Fruit fly (Drosophila melanogaster) whole organism, embryonic: Measurements from ENCODE around the gene Zaf1.

Experiments used
- Abd-B ChIP-seq: fragments of 200-800 bp; sonication (Bioruptor generic); optimal IDR thresholded peaks from 2 replicates; lab custom pipeline; 2018; ENCODE audit warnings: missing biosample characterization, mild to moderate bottlenecking, missing genetic modification characterization, moderate library complexity
- B-H1 ChIP-seq: fragments of 200-800 bp; sonication (Bioruptor generic); IDR thresholded peaks from 3 replicates; pipeline ENCODE4 v1.3.6; 2022; ENCODE audit warnings: missing biosample characterization, missing genetic modification characterization
- Bteb2 ChIP-seq: fragments of 200-800 bp; sonication (Bioruptor generic); optimal IDR thresholded peaks from 2 replicates; lab custom pipeline; 2016; ENCODE audit warnings: missing biosample characterization, missing genetic modification characterization
- CG10209 ChIP-seq: fragments of 200-800 bp; sonication (Bioruptor generic); optimal IDR thresholded peaks from 3 replicates; lab custom pipeline; 2017; ENCODE audit warnings: missing biosample characterization, mild to moderate bottlenecking, missing genetic modification characterization, missing genetic modification reagents
- CG10267 ChIP-seq: fragments of 200-800 bp; sonication (Bioruptor generic); optimal IDR thresholded peaks from 2 replicates; lab custom pipeline; 2018; ENCODE audit warnings: missing biosample characterization, mild to moderate bottlenecking, missing genetic modification characterization, moderate library complexity
- CG12104 ChIP-seq: fragments of 200-800 bp; sonication (Bioruptor generic); optimal IDR thresholded peaks from 3 replicates; lab custom pipeline; 2016; ENCODE audit warnings: missing biosample characterization, missing genetic modification characterization
- CG13424 ChIP-seq: fragments of 200-800 bp; sonication (Bioruptor generic); optimal IDR thresholded peaks from 2 replicates; lab custom pipeline; 2019; ENCODE audit warnings: missing biosample characterization, mild to moderate bottlenecking, missing genetic modification characterization, moderate library complexity
- CG15269 ChIP-seq: fragments of 200-800 bp; sonication (Bioruptor generic); optimal IDR thresholded peaks from 2 replicates; lab custom pipeline; 2018; ENCODE audit warnings: missing biosample characterization, mild to moderate bottlenecking, missing genetic modification characterization, moderate library complexity
- CG15514 ChIP-seq: fragments of 200-800 bp; sonication (Bioruptor generic); optimal IDR thresholded peaks from 3 replicates; lab custom pipeline; 2017; ENCODE audit warnings: missing biosample characterization, missing genetic modification characterization, mild to moderate bottlenecking, moderate library complexity, missing genetic modification reagents
- CG1602 ChIP-seq: fragments of 200-800 bp; sonication (Bioruptor generic); optimal IDR thresholded peaks from 3 replicates; lab custom pipeline; 2016; ENCODE audit warnings: missing biosample characterization, missing genetic modification characterization
- CG2120 ChIP-seq: fragments of 200-800 bp; sonication (Bioruptor generic); optimal IDR thresholded peaks from 3 replicates; lab custom pipeline; 2016; ENCODE audit warnings: missing biosample characterization, missing genetic modification characterization
- CG2712 ChIP-seq: fragments of 200-800 bp; optimal IDR thresholded peaks from 3 replicates; lab custom pipeline; 2019; ENCODE audit warnings: missing biosample characterization, mild to moderate bottlenecking, missing genetic modification characterization, moderate library complexity
- CG3847 ChIP-seq: fragments of 200-800 bp; sonication (Bioruptor generic); IDR thresholded peaks from 2 replicates; pipeline ENCODE4 v1.3.6; 2022; ENCODE audit warnings: missing biosample characterization, missing genetic modification characterization
- CG6254 ChIP-seq: fragments of 200-800 bp; sonication (Bioruptor generic); optimal IDR thresholded peaks from 3 replicates; lab custom pipeline; 2017; ENCODE audit warnings: mild to moderate bottlenecking, missing biosample characterization, missing genetic modification reagents, missing genetic modification characterization
- CG7786 ChIP-seq: fragments of 200-800 bp; sonication (Bioruptor generic); optimal IDR thresholded peaks from 2 replicates; lab custom pipeline; 2016; ENCODE audit warnings: missing biosample characterization, missing genetic modification characterization
- CG8388 ChIP-seq: fragments of 200-800 bp; sonication (Bioruptor generic); optimal IDR thresholded peaks from 2 replicates; lab custom pipeline; 2019; ENCODE audit warnings: missing biosample characterization, mild to moderate bottlenecking, missing genetic modification characterization, moderate library complexity
- CG8765 ChIP-seq: fragments of 200-800 bp; sonication (Bioruptor generic); IDR thresholded peaks from 2 replicates; pipeline ENCODE4 v1.3.6; 2022; ENCODE audit warnings: missing biosample characterization, missing genetic modification characterization
- CG9609 ChIP-seq: fragments of 200-800 bp; sonication (Bioruptor generic); optimal IDR thresholded peaks from 3 replicates; lab custom pipeline; 2016; ENCODE audit warnings: missing biosample characterization, missing genetic modification characterization
- CG9797 ChIP-seq: fragments of 200-800 bp; sonication (Bioruptor generic); optimal IDR thresholded peaks from 3 replicates; lab custom pipeline; 2018; ENCODE audit warnings: missing biosample characterization, mild to moderate bottlenecking, missing genetic modification characterization
- Camta ChIP-seq: fragments of 200-800 bp; sonication (Bioruptor generic); optimal IDR thresholded peaks from 2 replicates; lab custom pipeline; 2016; ENCODE audit warnings: missing biosample characterization, missing genetic modification characterization
- CoRest ChIP-seq: fragments of 200-800 bp; sonication (Bioruptor generic); optimal IDR thresholded peaks from 3 replicates; lab custom pipeline; 2018; ENCODE audit warnings: missing biosample characterization, mild to moderate bottlenecking, missing genetic modification characterization, moderate library complexity
- E2f1 ChIP-seq: fragments of 200-800 bp; sonication (Bioruptor generic); IDR thresholded peaks from 2 replicates; pipeline ENCODE4 v1.3.6; 2022; ENCODE audit warnings: missing biosample characterization, missing genetic modification characterization
- H2.0 ChIP-seq: fragments of 200-800 bp; sonication (Bioruptor generic); IDR thresholded peaks from 2 replicates; pipeline ENCODE4 v1.3.6; 2022; ENCODE audit warnings: missing biosample characterization, missing genetic modification characterization
- Hr3 ChIP-seq: fragments of 200-800 bp; sonication (Bioruptor generic); optimal IDR thresholded peaks from 3 replicates; lab custom pipeline; 2016; ENCODE audit warnings: missing biosample characterization, missing genetic modification characterization
- Hsf ChIP-seq: fragments of 200-800 bp; sonication (Bioruptor generic); optimal IDR thresholded peaks from 3 replicates; lab custom pipeline; 2016; ENCODE audit warnings: missing biosample characterization, missing genetic modification characterization
- MBD-R2 ChIP-seq: fragments of 200-800 bp; sonication (Bioruptor generic); IDR thresholded peaks from 2 replicates; pipeline ENCODE4 v1.3.6; 2022; ENCODE audit warnings: missing biosample characterization, missing genetic modification characterization
- NC2α ChIP-seq: fragments of 200-800 bp; sonication (Bioruptor generic); optimal IDR thresholded peaks from 2 replicates; lab custom pipeline; 2016; ENCODE audit warnings: missing biosample characterization, missing genetic modification characterization
- Nf-YC ChIP-seq: fragments of 200-800 bp; optimal IDR thresholded peaks from 3 replicates; lab custom pipeline; 2019; ENCODE audit warnings: missing biosample characterization, mild to moderate bottlenecking, missing genetic modification characterization, moderate library complexity
- Pdp1 ChIP-seq, 2 experiments: fragments of 200-800 bp; sonication (Bioruptor generic); optimal IDR thresholded peaks; 3 replicates each; lab custom pipeline; 2016; ENCODE audit warnings: missing biosample characterization in 2 of 2, missing genetic modification characterization in 2 of 2, mild to moderate bottlenecking in 1 of 2, moderate library complexity in 1 of 2
- Rfx ChIP-seq: fragments of 200-800 bp; sonication (Bioruptor generic); IDR thresholded peaks from 2 replicates; pipeline ENCODE4 v1.3.6; 2022; ENCODE audit warnings: missing biosample characterization, missing genetic modification characterization
- Scr ChIP-seq: fragments of 200-800 bp; sonication (Bioruptor generic); IDR thresholded peaks from 2 replicates; pipeline ENCODE4 v1.3.6; 2022; ENCODE audit warnings: missing biosample characterization, missing genetic modification characterization; ENCODE audit not compliant: partially characterized antibody
- Ssrp ChIP-seq: fragments of 200-800 bp; sonication (Bioruptor generic); optimal IDR thresholded peaks from 2 replicates; lab custom pipeline; 2018; ENCODE audit warnings: missing biosample characterization, mild to moderate bottlenecking, missing genetic modification characterization, moderate library complexity
- al ChIP-seq: fragments of 200-800 bp; sonication (Bioruptor generic); IDR thresholded peaks from 2 replicates; pipeline ENCODE4 v1.3.6; 2022; ENCODE audit warnings: missing biosample characterization, missing genetic modification characterization
- bcd ChIP-seq: fragments of 200-800 bp; sonication (Bioruptor generic); optimal IDR thresholded peaks from 2 replicates; lab custom pipeline; 2017; ENCODE audit warnings: missing biosample characterization, mild to moderate bottlenecking, missing genetic modification characterization
- chn ChIP-seq: fragments of 200-800 bp; sonication (Bioruptor generic); optimal IDR thresholded peaks from 2 replicates; lab custom pipeline; 2016; ENCODE audit warnings: missing biosample characterization, missing genetic modification characterization
- dmrt11E ChIP-seq: fragments of 200-800 bp; sonication (Bioruptor generic); optimal IDR thresholded peaks from 3 replicates; lab custom pipeline; 2018; ENCODE audit warnings: missing biosample characterization, mild to moderate bottlenecking, missing genetic modification characterization, moderate library complexity
- dmrt99B ChIP-seq: fragments of 200-800 bp; sonication (Bioruptor generic); optimal IDR thresholded peaks from 2 replicates; lab custom pipeline; 2018; ENCODE audit warnings: missing biosample characterization, mild to moderate bottlenecking, missing genetic modification characterization, moderate library complexity
- dysf ChIP-seq: fragments of 200-800 bp; sonication (Bioruptor generic); IDR thresholded peaks from 3 replicates; pipeline ENCODE4 v1.3.6; 2022; ENCODE audit warnings: missing biosample characterization, missing genetic modification characterization
- exex ChIP-seq: fragments of 200-800 bp; sonication (Bioruptor generic); optimal IDR thresholded peaks from 4 replicates; lab custom pipeline; 2018; ENCODE audit warnings: missing biosample characterization, mild to moderate bottlenecking, missing genetic modification characterization, moderate library complexity
- gro ChIP-seq: fragments of 200-800 bp; sonication (Bioruptor generic); optimal IDR thresholded peaks from 2 replicates; lab custom pipeline; 2016; ENCODE audit warnings: missing biosample characterization, missing genetic modification characterization
- inv ChIP-seq: fragments of 200-800 bp; sonication (Bioruptor generic); IDR thresholded peaks from 2 replicates; pipeline ENCODE4 v1.3.6; 2022; ENCODE audit warnings: missing biosample characterization, missing genetic modification characterization; ENCODE audit not compliant: partially characterized antibody
- kay ChIP-seq: fragments of 200-800 bp; sonication (Bioruptor generic); optimal IDR thresholded peaks from 2 replicates; lab custom pipeline; 2016; ENCODE audit warnings: missing biosample characterization, missing genetic modification characterization
- nerfin-1 ChIP-seq: fragments of 200-800 bp; sonication (Bioruptor generic); optimal IDR thresholded peaks from 3 replicates; lab custom pipeline; 2019; ENCODE audit warnings: missing biosample characterization, mild to moderate bottlenecking, missing genetic modification characterization, moderate library complexity
- nerfin-2 ChIP-seq: fragments of 200-800 bp; sonication (Bioruptor generic); IDR thresholded peaks from 2 replicates; pipeline ENCODE4 v1.3.6; 2022; ENCODE audit warnings: missing biosample characterization, missing genetic modification characterization; ENCODE audit not compliant: partially characterized antibody
- psq ChIP-seq: fragments of 200-800 bp; sonication (Bioruptor generic); optimal IDR thresholded peaks from 2 replicates; lab custom pipeline; 2017; ENCODE audit warnings: missing biosample characterization, missing genetic modification characterization
- sens ChIP-seq: fragments of 200-800 bp; sonication (Bioruptor generic); peaks from one replicate; lab custom pipeline; 2016; ENCODE audit warnings: missing biosample characterization, missing genetic modification characterization
- shn ChIP-seq: fragments of 200-800 bp; sonication (Bioruptor generic); optimal IDR thresholded peaks from 3 replicates; lab custom pipeline; 2016; ENCODE audit warnings: missing biosample characterization, missing genetic modification characterization
- ssp ChIP-seq: fragments of 200-800 bp; sonication (Bioruptor generic); IDR thresholded peaks from 2 replicates; pipeline ENCODE4 v1.3.6; 2022; ENCODE audit warnings: missing biosample characterization, missing genetic modification characterization
- tx ChIP-seq: fragments of 200-800 bp; sonication (Bioruptor generic); optimal IDR thresholded peaks from 2 replicates; lab custom pipeline; 2016; ENCODE audit warnings: missing biosample characterization, missing genetic modification characterization

Zaf1 gene

DNA sequence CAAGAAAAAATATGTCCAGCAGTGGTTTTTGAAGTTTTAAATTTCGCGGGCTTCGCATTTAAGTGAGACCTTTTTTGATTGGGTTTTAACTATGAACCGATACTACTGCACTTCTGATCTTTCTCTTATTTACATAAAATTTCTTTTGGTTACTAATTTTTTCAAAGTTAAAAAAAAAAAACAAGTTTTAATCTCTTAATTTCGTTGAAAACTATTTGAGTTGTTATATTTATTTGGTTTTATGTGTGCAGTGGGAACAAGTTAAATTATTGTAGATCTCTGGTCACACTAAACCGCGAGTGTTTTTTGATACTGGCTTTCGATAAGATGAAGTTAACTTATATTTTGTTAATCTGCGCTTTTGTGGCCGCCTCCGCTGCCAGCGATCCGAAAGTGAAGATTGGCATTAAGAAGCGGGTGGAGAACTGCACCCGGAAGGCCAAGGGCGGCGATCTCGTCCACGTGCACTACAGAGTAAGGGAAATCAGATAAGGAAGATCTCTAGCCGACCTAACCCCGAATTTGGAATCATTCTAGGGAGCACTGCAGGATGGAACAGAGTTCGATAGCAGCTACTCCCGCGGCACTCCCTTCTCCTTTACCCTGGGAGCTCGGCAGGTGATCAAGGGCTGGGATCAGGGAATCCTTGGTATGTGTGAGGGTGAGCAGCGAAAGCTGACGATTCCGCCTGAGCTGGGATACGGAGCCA, 48.7 kb upstream of the Zaf1 start, which contains the start of gene CG14715 (continued):
- TF ChIP-seq al (0 out of 2 replicates have a peak, but pooled peaks have one; percentile 19), CG2120 (GFP tag; lab: Kevin White, UChicago) (peak; percentile 67), CG7786 (GFP tag; lab: Kevin White, UChicago) (peak; percentile 1), Camta (GFP tag; lab: Kevin White, UChicago) (peak; percentile 18), Pdp1 (GFP tag; optimal IDR thresholded peaks at IDR 0.05; lab: Kevin White, UChicago) (peak; percentile 34 to 63), sens (GFP tag; lab: Kevin White, UChicago) (peak; percentile 87), CG8388 (peak; percentile 34), NC2α (GFP tag; lab: Kevin White, UChicago) (no peak), CG2712 (tag; lab: Kevin White, UChicago) (peak; percentile 58), B-H1 (GFP tag; lab: Robert Waterston, UW) (0 out of 3 replicates have a peak, but pooled peaks have one; percentile 16), MBD-R2 (GFP tag; lab: Robert Waterston, UW) (peak; percentile 67), E2f1 (GFP tag; lab: Robert Waterston, UW) (peak; percentile 57), kay (GFP tag; lab: Kevin White, UChicago) (peak; percentile 11), CG13424 (peak; percentile 51), exex (tag; lab: Kevin White, UChicago) (peak; percentile 10), CG3847 (GFP tag; lab: Robert Waterston, UW) (peak; percentile 72), CoRest (tag; lab: Kevin White, UChicago) (peak; percentile 60), inv (GFP tag; lab: Robert Waterston, UW) (peak; percentile 46), nerfin-2 (GFP tag; lab: Robert Waterston, UW) (no peak), ssp (GFP tag; lab: Robert Waterston, UW) (peak; percentile 88), Ssrp (peak; percentile 47), shn (GFP tag; lab: Kevin White, UChicago) (peak; percentile 48), CG15514 (GFP tag; lab: Kevin White, UChicago) (peak; percentile 86), Scr (GFP tag; lab: Robert Waterston, UW) (peak; percentile 62), CG8765 (no peak), dmrt11E (tag; lab: Kevin White, UChicago) (peak; percentile 35), dmrt99B (peak; percentile 5), psq (GFP tag; lab: Kevin White, UChicago) (no peak), Hsf (GFP tag; lab: Kevin White, UChicago) (peak; percentile 59), CG1602 (GFP tag; lab: Kevin White, UChicago) (peak; percentile 33), Rfx (peak; percentile 55; the same call in 1 of the 2 replicates), CG10267 (peak; percentile 70), Hr3 (peak; percentile 42), tx (peak; percentile 19), CG9609 (GFP tag; lab: Kevin White, UChicago) (peak; percentile 34), chn (GFP tag; lab: Kevin White, UChicago) (peak; percentile 53), bcd (GFP tag; lab: Kevin White, UChicago) (peak; percentile 25), gro (GFP tag; lab: Kevin White, UChicago) (peak; percentile 28), CG9797 (peak; percentile 80), Bteb2 (GFP tag; lab: Kevin White, UChicago) (no peak), CG12104 (GFP tag; lab: Kevin White, UChicago) (no peak), dysf (GFP tag; lab: Robert Waterston, UW) (peak; percentile 48; the same call in 2 of the 3 replicates), CG15269 (tag; lab: Kevin White, UChicago) (peak; percentile 36), CG6254 (GFP tag; lab: Kevin White, UChicago) (no peak), Abd-B (GFP tag; lab: Kevin White, UChicago) (peak; percentile 59), H2.0 (GFP tag; lab: Robert Waterston, UW) (peak; percentile 47; the same call in 1 of the 2 replicates), nerfin-1 (tag; lab: Kevin White, UChicago) (peak; percentile 17), Nf-YC (tag; lab: Kevin White, UChicago) (peak; percentile 46), CG10209 (GFP tag; lab: Kevin White, UChicago) (no peak)
